Fruit fly (Drosophila melanogaster) whole organism, prepupa: ENCODE results near the gene CG44271.
A peak's percentile ranks its signal among the peaks of the same experiment; 100 is the strongest.

ENCODE experiments used
- CG10669 ChIP-seq: fragments of 200-800 bp; sonication (Bioruptor generic); optimal IDR thresholded peaks from 3 replicates; lab custom pipeline; 2018; ENCODE audit warnings: missing biosample characterization, mild to moderate bottlenecking, missing genetic modification characterization, moderate library complexity
- CG11762 ChIP-seq: fragments of 200-800 bp; sonication (Bioruptor generic); optimal IDR thresholded peaks from 3 replicates; lab custom pipeline; 2016; ENCODE audit warnings: missing biosample characterization, missing genetic modification characterization; ENCODE audit not compliant: insufficient read depth
- CG15336 ChIP-seq: fragments of 200-800 bp; sonication (Bioruptor generic); IDR thresholded peaks from 2 replicates; pipeline ENCODE4 v1.3.6; 2022; ENCODE audit warnings: missing biosample characterization, missing genetic modification characterization
- CG16779 ChIP-seq: fragments of 200-800 bp; sonication (Bioruptor generic); optimal IDR thresholded peaks from 3 replicates; lab custom pipeline; 2017; ENCODE audit warnings: missing biosample characterization, mild to moderate bottlenecking, missing genetic modification characterization
- CG3032 ChIP-seq: fragments of 200-800 bp; optimal IDR thresholded peaks from 2 replicates; lab custom pipeline; 2019; ENCODE audit warnings: missing biosample characterization, mild to moderate bottlenecking, missing genetic modification characterization, moderate library complexity
- CG32006 ChIP-seq: fragments of 200-800 bp; sonication (Bioruptor generic); optimal IDR thresholded peaks from 3 replicates; lab custom pipeline; 2017; ENCODE audit warnings: missing biosample characterization, mild to moderate bottlenecking, missing genetic modification characterization
- CG3919 ChIP-seq: fragments of 200-800 bp; sonication (Bioruptor generic); optimal IDR thresholded peaks from 3 replicates; lab custom pipeline; 2016; ENCODE audit warnings: missing biosample characterization, missing genetic modification characterization
- CG6276 ChIP-seq: fragments of 200-800 bp; sonication (Bioruptor generic); optimal IDR thresholded peaks from 2 replicates; lab custom pipeline; 2017; ENCODE audit warnings: missing biosample characterization, mild to moderate bottlenecking, missing genetic modification characterization
- CG6854 ChIP-seq: fragments of 200-800 bp; sonication (Bioruptor generic); optimal IDR thresholded peaks from 2 replicates; lab custom pipeline; 2017; ENCODE audit warnings: missing biosample characterization, mild to moderate bottlenecking, missing genetic modification characterization
- CG7368 ChIP-seq: fragments of 200-800 bp; sonication (Bioruptor generic); optimal IDR thresholded peaks from 3 replicates; lab custom pipeline; 2016; ENCODE audit warnings: missing biosample characterization, missing genetic modification characterization
- Eip93F ChIP-seq: fragments of 200-800 bp; sonication (Bioruptor generic); optimal IDR thresholded peaks from 2 replicates; lab custom pipeline; 2016; ENCODE audit warnings: missing biosample characterization, mild to moderate bottlenecking, missing genetic modification characterization
- Ets21C ChIP-seq: fragments of 200-800 bp; sonication (Bioruptor generic); optimal IDR thresholded peaks from 3 replicates; lab custom pipeline; 2016; ENCODE audit warnings: missing biosample characterization, missing genetic modification characterization
- acj6 ChIP-seq: fragments of 200-800 bp; sonication (Bioruptor generic); optimal IDR thresholded peaks from 3 replicates; lab custom pipeline; 2016; ENCODE audit warnings: missing biosample characterization, missing genetic modification characterization
- cyc ChIP-seq: fragments of 200-800 bp; sonication (Bioruptor generic); optimal IDR thresholded peaks from 3 replicates; lab custom pipeline; 2016; ENCODE audit warnings: missing biosample characterization, missing genetic modification characterization
- dac ChIP-seq: fragments of 200-800 bp; sonication (Bioruptor generic); optimal IDR thresholded peaks from 2 replicates; lab custom pipeline; 2017; ENCODE audit warnings: missing biosample characterization, mild to moderate bottlenecking, missing genetic modification characterization
- esn ChIP-seq: fragments of 200-800 bp; sonication (Bioruptor generic); optimal IDR thresholded peaks from 2 replicates; lab custom pipeline; 2016; ENCODE audit warnings: missing biosample characterization, mild to moderate bottlenecking, missing genetic modification characterization, moderate library complexity
- lz ChIP-seq: fragments of 200-800 bp; sonication (Bioruptor generic); optimal IDR thresholded peaks from 3 replicates; lab custom pipeline; 2016; ENCODE audit warnings: missing biosample characterization, missing genetic modification characterization
- svp ChIP-seq: fragments of 200-800 bp; sonication (Bioruptor generic); peaks from one replicate; lab custom pipeline; 2016; ENCODE audit warnings: missing biosample characterization, missing genetic modification characterization
- topi ChIP-seq: fragments of 200-800 bp; sonication (Bioruptor generic); optimal IDR thresholded peaks from 3 replicates; lab custom pipeline; 2016; ENCODE audit warnings: missing biosample characterization, missing genetic modification characterization
- vri ChIP-seq: fragments of 200-800 bp; sonication (Bioruptor generic); optimal IDR thresholded peaks from 3 replicates; lab custom pipeline; 2016; ENCODE audit warnings: missing biosample characterization, mild to moderate bottlenecking, missing genetic modification characterization

Gene CG44271

dm6 chr2L:6698387-6698786 is 49.3 kb downstream of the CG44271 start (continued):
- TF ChIP-seq Ets21C (GFP tag; lab: Kevin White, UChicago) (peak; percentile 69), lz (GFP tag; lab: Kevin White, UChicago) (peak; percentile 74), CG3032 (tag; lab: Kevin White, UChicago) (peak; percentile 49), svp (GFP tag; lab: Kevin White, UChicago) (peak; percentile 81), CG11762 (GFP tag; lab: Kevin White, UChicago) (peak; percentile 48), CG3919 (GFP tag; lab: Kevin White, UChicago) (peak; percentile 77), CG7368 (peak; percentile 57), esn (peak; percentile 79), acj6 (GFP tag; lab: Kevin White, UChicago) (peak; percentile 66), CG16779 (no peak), CG15336 (GFP tag; lab: Robert Waterston, UW) (peak; percentile 83), CG10669 (GFP tag; lab: Kevin White, UChicago) (peak; percentile 58), Eip93F (no peak), cyc (GFP tag; lab: Kevin White, UChicago) (peak; percentile 74), vri (GFP tag; lab: Kevin White, UChicago) (peak; percentile 46), topi (GFP tag; lab: Kevin White, UChicago) (peak; percentile 72), dac (GFP tag; lab: Kevin White, UChicago) (peak; percentile 34), CG32006 (peak; percentile 71), CG6854 (peak; percentile 44), CG6276 (GFP tag; lab: Kevin White, UChicago) (peak; percentile 77)
